Fruit fly (Drosophila melanogaster): ENCODE measurements around the gene png.

The png gene

DNA sequence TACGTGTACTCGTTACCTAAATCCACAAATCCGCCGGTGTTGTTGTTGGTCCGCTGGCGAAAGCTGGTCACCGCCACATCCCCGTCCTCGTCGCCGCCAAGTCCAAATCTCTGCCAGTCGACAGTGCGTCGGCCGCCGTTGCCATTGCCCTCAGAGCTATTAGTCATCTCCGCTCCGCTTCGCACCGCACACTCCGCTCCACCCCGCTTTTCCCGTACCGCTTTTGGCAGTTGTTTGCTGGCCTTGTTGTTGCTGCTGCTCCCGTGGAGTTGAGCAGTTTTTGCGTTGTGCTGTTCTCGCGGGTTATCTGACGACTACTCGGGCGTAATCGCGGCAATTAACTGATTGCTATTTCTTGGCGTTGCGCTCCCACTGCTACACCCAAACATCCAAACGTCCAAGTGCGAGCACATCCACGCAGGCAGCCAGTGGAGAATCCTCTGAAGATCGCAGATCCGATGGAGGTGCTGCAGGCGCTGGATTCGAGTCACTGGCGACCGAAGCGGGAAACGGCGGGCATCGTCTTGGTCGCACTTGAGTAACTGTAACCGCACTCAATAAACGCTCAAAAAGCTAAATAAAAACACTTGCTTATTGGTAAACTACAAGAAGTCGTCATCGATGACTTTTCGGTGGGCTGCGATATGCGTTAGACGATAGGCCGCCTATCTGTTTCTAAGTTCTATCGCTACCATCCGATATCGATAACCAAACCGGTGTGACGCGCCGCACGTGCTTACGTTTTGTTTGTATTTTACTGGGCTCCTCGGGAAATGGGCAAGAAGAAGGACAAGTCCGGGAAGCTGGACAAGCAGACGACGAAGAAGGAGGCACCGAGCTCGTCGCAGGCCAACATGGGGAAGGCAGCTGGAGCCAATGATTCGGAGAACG is 3.8 kb downstream of the png start, which contains the start of the genes CG12773 and CG11417 (continued):
- peak; percentile 0 for TF ChIP-seq cg (GFP tag; optimal IDR thresholded peaks at IDR 0.05)
- TF ChIP-seq CG42726 (GFP tag; IDR thresholded peaks at IDR 0.05; ENCODE audit: partially characterized antibody) = peak; percentile 58; the same call in 1 of the 2 replicates
- no peak for TF ChIP-seq CG3995 (GFP tag; optimal IDR thresholded peaks at IDR 0.05)
- TF ChIP-seq CG17612 (GFP tag; IDR thresholded peaks at IDR 0.05) = no peak
- TF ChIP-seq cwo (GFP tag; optimal IDR thresholded peaks at IDR 0.05) = peak; percentile 92
- TF ChIP-seq Ravus (GFP tag; IDR thresholded peaks at IDR 0.05) = no peak
- TF ChIP-seq CG5180 (GFP tag; optimal IDR thresholded peaks at IDR 0.05) = no peak
- peak; percentile 64 for TF ChIP-seq inv (GFP tag; IDR thresholded peaks at IDR 0.05; ENCODE audit: partially characterized antibody)
- TF ChIP-seq sug (tag; optimal IDR thresholded peaks at IDR 0.05) = peak; percentile 17
- TF ChIP-seq Taf1 (GFP tag; IDR thresholded peaks at IDR 0.05) = no peak
- TF ChIP-seq CG14860 (GFP tag; IDR thresholded peaks at IDR 0.05; ENCODE audit: partially characterized antibody) = peak; percentile 82
- no peak for TF ChIP-seq repo (GFP tag; optimal IDR thresholded peaks at IDR 0.05)
- no peak for TF ChIP-seq Dad (GFP tag; optimal IDR thresholded peaks at IDR 0.05)
- TF ChIP-seq Max (GFP tag; optimal IDR thresholded peaks at IDR 0.05) = peak; percentile 41
- peak; percentile 76 for TF ChIP-seq Scr (GFP tag; IDR thresholded peaks at IDR 0.05; ENCODE audit: partially characterized antibody)
- no peak for TF ChIP-seq hth (optimal IDR thresholded peaks at IDR 0.05)
- TF ChIP-seq sisA (GFP tag; IDR thresholded peaks at IDR 0.05) = no peak
- TF ChIP-seq CG1529 (GFP tag; optimal IDR thresholded peaks at IDR 0.05) = no peak
- TF ChIP-seq CG15073 (GFP tag; optimal IDR thresholded peaks at IDR 0.05) = no peak
- TF ChIP-seq CG10209 (GFP tag; optimal IDR thresholded peaks at IDR 0.05) = no peak
- TF ChIP-seq zen2 (GFP tag; IDR thresholded peaks at IDR 0.05; ENCODE audit: partially characterized antibody) = peak; percentile 95
- no peak for TF ChIP-seq Jarid2 (GFP tag; optimal IDR thresholded peaks at IDR 0.05)
- TF ChIP-seq CG7372 (GFP tag; IDR thresholded peaks at IDR 0.05) = no peak
- TF ChIP-seq bcd (GFP tag; optimal IDR thresholded peaks at IDR 0.05) = no peak
- no peak for TF ChIP-seq en (GFP tag; optimal IDR thresholded peaks at IDR 0.05)
- TF ChIP-seq CG12104 (GFP tag; optimal IDR thresholded peaks at IDR 0.05) = no peak
- TF ChIP-seq CG7786 (GFP tag; optimal IDR thresholded peaks at IDR 0.05) = no peak
- no peak for TF ChIP-seq ttk (GFP tag; IDR thresholded peaks at IDR 0.05)
- peak; percentile 72 for TF ChIP-seq CG15514 (GFP tag; optimal IDR thresholded peaks at IDR 0.05)
- TF ChIP-seq hb (GFP tag; IDR thresholded peaks at IDR 0.05; ENCODE audit: partially characterized antibody) = peak; percentile 91
- peak; percentile 91 for TF ChIP-seq Opbp (GFP tag; IDR thresholded peaks at IDR 0.05; ENCODE audit: partially characterized antibody)
- TF ChIP-seq vfl (GFP tag; optimal IDR thresholded peaks at IDR 0.05) = no peak
- TF ChIP-seq Hmx (GFP tag; optimal IDR thresholded peaks at IDR 0.05) = no peak
- TF ChIP-seq CG13775 (GFP tag; optimal IDR thresholded peaks at IDR 0.05) = no peak
- no peak for TF ChIP-seq CG4404 (GFP tag; IDR thresholded peaks at IDR 0.05)
- TF ChIP-seq da (GFP tag; optimal IDR thresholded peaks at IDR 0.05) = no peak
- peak; percentile 39 for TF ChIP-seq Dp (GFP tag; optimal IDR thresholded peaks at IDR 0.05)
- TF ChIP-seq z (GFP tag; IDR thresholded peaks at IDR 0.05) = no peak
- no peak for TF ChIP-seq fd96Cb (tag; optimal IDR thresholded peaks at IDR 0.05)
- no peak for TF ChIP-seq CG2199 (GFP tag; IDR thresholded peaks at IDR 0.05)
- no peak for TF ChIP-seq CG15479 (GFP tag; optimal IDR thresholded peaks at IDR 0.05)
- peak; percentile 96 for TF ChIP-seq tna (GFP tag; IDR thresholded peaks at IDR 0.05; ENCODE audit: partially characterized antibody)
- TF ChIP-seq MTF-1 (GFP tag; optimal IDR thresholded peaks at IDR 0.05; ENCODE audit: borderline replicate concordance) = no peak
- no peak for TF ChIP-seq gsb-n (tag; optimal IDR thresholded peaks at IDR 0.05)
- TF ChIP-seq scrt (GFP tag; optimal IDR thresholded peaks at IDR 0.05) = no peak
- TF ChIP-seq Dfd (GFP tag; optimal IDR thresholded peaks at IDR 0.05) = no peak
- no peak for TF ChIP-seq CG11723 (GFP tag; optimal IDR thresholded peaks at IDR 0.05)
- TF ChIP-seq CG12942 (GFP tag; optimal IDR thresholded peaks at IDR 0.05) = no peak
